Fruit fly (Drosophila melanogaster) whole organism: ENCODE data around the gene Arp6.

Source experiments
- CG8478 ChIP-seq: fragments of >200 bp; optimal IDR thresholded peaks from 2 replicates; lab custom pipeline; 2018; ENCODE audit warnings: inconsistent platforms
- Dll ChIP-seq: fragments of >200 bp; optimal IDR thresholded peaks from 2 replicates; lab custom pipeline; 2017
- EcR ChIP-seq, 2 experiments: fragments of >200 bp; optimal IDR thresholded peaks; 2 replicates each; lab custom pipeline; 2017; ENCODE audit warnings: missing biosample characterization in 2 of 2, missing genetic modification characterization in 2 of 2, missing genetic modification reagents in 2 of 2
- pan ChIP-seq: fragments of >200 bp; optimal IDR thresholded peaks from 2 replicates; lab custom pipeline; 2017
- psq ChIP-seq: fragments of >200 bp; optimal IDR thresholded peaks from 2 replicates; lab custom pipeline; 2017
- usp ChIP-seq: fragments of >200 bp; optimal IDR thresholded peaks from 2 replicates; lab custom pipeline; 2017; ENCODE audit warnings: missing biosample characterization, missing genetic modification characterization, mixed read lengths

The Arp6 gene

DNA sequence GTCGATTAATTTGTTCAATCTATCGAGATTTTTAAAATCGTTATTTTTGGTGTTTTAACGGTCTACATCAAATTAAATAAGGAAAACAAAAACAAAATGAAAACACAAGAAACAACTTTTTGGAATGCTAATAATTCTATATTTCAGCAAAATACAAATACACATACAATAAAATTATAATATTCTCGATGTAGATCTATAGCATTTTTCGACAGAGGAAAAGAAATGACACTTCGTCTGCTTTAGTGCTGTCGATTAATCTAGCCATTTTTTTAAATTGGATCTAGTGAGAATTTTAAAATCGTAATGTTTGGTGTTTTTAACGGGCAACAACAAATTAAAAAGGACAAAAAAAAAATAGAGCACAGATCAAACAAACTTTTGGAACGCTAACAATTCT is at the start of gene Arp6:
Arp6 (minus strand) TSS at position 11 of the 400 bp plus-strand sequence.
- TF ChIP-seq psq (lab: Kevin White, UChicago) (no peak), usp (GFP tag; lab: Kevin White, UChicago) (no peak), Dll (lab: Kevin White, UChicago) (no peak), EcR (GFP tag; optimal IDR thresholded peaks at IDR 0.05; lab: Kevin White, UChicago) (no peak), CG8478 (lab: Kevin White, UChicago) (no peak), pan (lab: Kevin White, UChicago) (no peak)

- TF ChIP-seq CG8478 (lab: Kevin White, UChicago) (no peak), psq (lab: Kevin White, UChicago) (no peak), Dll (lab: Kevin White, UChicago) (no peak), EcR (GFP tag; optimal IDR thresholded peaks at IDR 0.05; lab: Kevin White, UChicago) (no peak), pan (lab: Kevin White, UChicago) (no peak), usp (GFP tag; lab: Kevin White, UChicago) (no peak)
Observed at dm6 chrX:15786242-15786641, 49.3 kb upstream of the Arp6 start.

- TF ChIP-seq EcR (GFP tag; optimal IDR thresholded peaks at IDR 0.05; lab: Kevin White, UChicago) = no peak
- TF ChIP-seq psq (lab: Kevin White, UChicago) = no peak
- TF ChIP-seq pan (lab: Kevin White, UChicago) = no peak
- TF ChIP-seq Dll (lab: Kevin White, UChicago) = no peak
- no peak for TF ChIP-seq usp (GFP tag; lab: Kevin White, UChicago)
- TF ChIP-seq CG8478 (lab: Kevin White, UChicago) = no peak
Observed at dm6 chrX:15785429-15786239, 48.7 kb upstream of the Arp6 start, which contains the start of the genes Paf-AHalpha and mRpS30. Gene Paf-AHalpha, minus strand, starts transcription at chrX:15785583. Gene mRpS30, plus strand, starts transcription at chrX:15786047.

dm6 chrX:15783610-15784009 is 46.7 kb upstream of the Arp6 start, which contains the start of gene Efhc1.1:
Gene Efhc1.1, minus strand, starts transcription at chrX:15783710.
- TF ChIP-seq EcR (GFP tag; optimal IDR thresholded peaks at IDR 0.05; lab: Kevin White, UChicago) (no peak), CG8478 (lab: Kevin White, UChicago) (no peak), pan (lab: Kevin White, UChicago) (no peak), Dll (lab: Kevin White, UChicago) (no peak), psq (lab: Kevin White, UChicago) (no peak), usp (GFP tag; lab: Kevin White, UChicago) (no peak)

- no peak for TF ChIP-seq CG8478 (lab: Kevin White, UChicago)
- TF ChIP-seq EcR (GFP tag; optimal IDR thresholded peaks at IDR 0.05; lab: Kevin White, UChicago) = no peak
- TF ChIP-seq usp (GFP tag; lab: Kevin White, UChicago) = no peak
- TF ChIP-seq Dll (lab: Kevin White, UChicago) = no peak
- TF ChIP-seq psq (lab: Kevin White, UChicago) = no peak
- no peak for TF ChIP-seq pan (lab: Kevin White, UChicago)
Observed at dm6 chrX:15778846-15779245, 41.9 kb upstream of the Arp6 start, which contains the start of gene CG43673. Gene CG43673, plus strand, starts transcription at chrX:15779146.

DNA sequence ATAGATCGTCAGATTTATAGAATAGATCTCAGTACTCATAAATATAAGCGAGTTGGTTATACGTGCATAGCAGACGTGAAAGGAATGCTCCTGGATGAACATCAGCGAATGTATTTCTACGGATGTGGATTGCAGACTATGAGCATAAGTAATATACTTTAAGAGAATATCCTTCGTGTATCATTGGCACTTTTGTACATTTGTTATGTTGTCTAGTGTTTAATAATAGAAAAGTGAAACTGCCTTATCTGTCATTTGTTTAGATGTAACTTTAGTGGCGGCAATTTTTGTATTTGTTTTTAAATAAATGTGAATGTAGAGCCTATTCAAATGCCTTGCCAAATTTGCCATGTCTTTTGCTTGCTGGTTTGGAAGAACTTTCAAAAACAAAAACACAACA is 35.7 kb upstream of the Arp6 start, which contains the start of gene CG43672:
CG43672 (plus strand) TSS at position 301 of the 400 bp plus-strand sequence.
- TF ChIP-seq EcR (GFP tag; optimal IDR thresholded peaks at IDR 0.05; lab: Kevin White, UChicago) = no peak
- no peak for TF ChIP-seq Dll (lab: Kevin White, UChicago)
- TF ChIP-seq psq (lab: Kevin White, UChicago) = no peak
- TF ChIP-seq pan (lab: Kevin White, UChicago) = no peak
- no peak for TF ChIP-seq CG8478 (lab: Kevin White, UChicago)
- no peak for TF ChIP-seq usp (GFP tag; lab: Kevin White, UChicago)

DNA sequence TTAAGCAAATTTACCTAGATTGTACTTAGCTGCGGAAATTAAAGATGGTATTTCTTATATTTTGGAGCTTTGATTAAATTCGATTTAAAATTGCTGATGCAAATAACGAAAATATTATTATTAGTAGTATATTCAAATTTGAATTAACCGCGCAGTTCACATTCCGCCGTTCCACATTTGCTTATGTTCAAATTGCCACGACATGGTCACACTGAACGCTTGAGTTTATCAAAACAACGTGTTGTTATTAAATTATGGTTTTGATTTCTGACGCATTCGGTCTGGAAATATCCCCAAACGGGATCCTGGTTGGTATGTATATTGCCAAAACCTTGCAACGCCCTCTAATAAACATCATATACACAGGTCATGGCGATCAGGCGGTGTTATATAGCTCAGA is 32.5 kb upstream of the Arp6 start, which contains the start of gene CG33172:
CG33172 (plus strand) TSS at position 208 of the 400 bp plus-strand sequence.
- TF ChIP-seq Dll (lab: Kevin White, UChicago) (no peak), CG8478 (lab: Kevin White, UChicago) (no peak), pan (lab: Kevin White, UChicago) (no peak), psq (lab: Kevin White, UChicago) (no peak), EcR (GFP tag; optimal IDR thresholded peaks at IDR 0.05; lab: Kevin White, UChicago) (no peak), usp (GFP tag; lab: Kevin White, UChicago) (no peak)

dm6 chrX:15766395-15766866 is 29.5 kb upstream of the Arp6 start, which contains the start of gene CG8952:
Gene CG8952, minus strand, starts transcription at chrX:15766445.
- TF ChIP-seq usp (GFP tag; lab: Kevin White, UChicago) (no peak), pan (lab: Kevin White, UChicago) (no peak), psq (lab: Kevin White, UChicago) (no peak), CG8478 (lab: Kevin White, UChicago) (no peak), EcR (GFP tag; optimal IDR thresholded peaks at IDR 0.05; lab: Kevin White, UChicago) (no peak), Dll (lab: Kevin White, UChicago) (no peak)

DNA sequence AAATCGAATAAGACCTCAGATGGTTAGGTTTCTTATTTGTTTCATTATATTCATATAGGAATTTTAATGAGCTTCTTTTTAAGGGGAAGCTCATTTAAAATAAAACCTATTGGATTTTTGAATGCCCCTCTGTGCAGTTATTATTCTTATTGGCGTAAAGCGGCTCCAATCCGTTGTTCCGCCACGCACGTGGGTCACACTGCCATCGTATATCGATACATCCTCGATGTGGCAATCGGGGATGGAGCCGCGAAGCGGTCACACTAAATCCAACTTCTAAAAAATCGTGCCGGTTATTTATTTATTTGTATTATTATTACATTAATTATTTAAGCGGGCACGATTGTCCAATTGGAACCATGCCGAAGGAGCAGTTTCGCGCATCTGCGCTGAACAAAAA is 25.8 kb upstream of the Arp6 start, which contains the start of gene Polr3A:
Polr3A (plus strand) TSS at position 234 of the 400 bp plus-strand sequence.
- no peak for TF ChIP-seq CG8478 (lab: Kevin White, UChicago)

DNA sequence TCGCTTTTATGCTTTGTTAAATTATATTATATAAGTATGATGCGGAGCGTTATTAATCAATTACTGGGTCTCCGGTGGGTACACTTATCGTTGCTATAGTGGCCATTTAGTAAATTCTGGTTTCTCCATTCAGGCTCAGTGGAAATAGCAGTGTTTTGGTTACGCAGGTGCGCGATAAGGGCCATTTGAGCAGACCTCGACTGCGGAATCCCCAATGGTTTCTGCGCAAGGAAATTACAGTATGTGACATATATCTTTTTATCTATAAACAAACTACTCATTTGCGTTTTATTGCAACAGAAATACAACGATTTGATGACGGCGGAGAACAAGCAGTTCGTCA is 24.3 kb upstream of the Arp6 start:
- TF ChIP-seq CG8478 (lab: Kevin White, UChicago) (no peak), EcR (GFP tag; optimal IDR thresholded peaks at IDR 0.05; lab: Kevin White, UChicago) (no peak), psq (lab: Kevin White, UChicago) (no peak), pan (lab: Kevin White, UChicago) (no peak), Dll (lab: Kevin White, UChicago) (no peak), usp (GFP tag; lab: Kevin White, UChicago) (no peak)
